Fruit fly (Drosophila melanogaster) whole organism, embryonic: ENCODE measurements around the gene SNRPG.

Experiments used
- Abd-B ChIP-seq: fragments of 200-800 bp; sonication (Bioruptor generic); optimal IDR thresholded peaks from 2 replicates; lab custom pipeline; 2018; ENCODE audit warnings: missing biosample characterization, mild to moderate bottlenecking, missing genetic modification characterization, moderate library complexity
- Bgb ChIP-seq: fragments of 200-800 bp; sonication (Bioruptor generic); IDR thresholded peaks from 2 replicates; pipeline ENCODE4 v1.3.6; 2022; ENCODE audit warnings: missing biosample characterization, missing genetic modification characterization; ENCODE audit not compliant: partially characterized antibody
- Blimp-1 ChIP-seq: fragments of 200-800 bp; sonication (Bioruptor generic); optimal IDR thresholded peaks from 3 replicates; lab custom pipeline; 2018; ENCODE audit warnings: missing biosample characterization, missing genetic modification characterization, mild to moderate bottlenecking, moderate library complexity, missing genetic modification reagents
- CG10147 ChIP-seq: fragments of 200-800 bp; sonication (Bioruptor generic); optimal IDR thresholded peaks from 2 replicates; lab custom pipeline; 2019; ENCODE audit warnings: missing biosample characterization, mild to moderate bottlenecking, missing genetic modification characterization, moderate library complexity
- CG10366 ChIP-seq: fragments of 200-800 bp; sonication (Bioruptor generic); IDR thresholded peaks from 2 replicates; pipeline ENCODE4 v1.3.6; 2022; ENCODE audit warnings: missing biosample characterization, missing genetic modification characterization
- CG12071 ChIP-seq: fragments of 200-800 bp; sonication (Bioruptor generic); optimal IDR thresholded peaks from 3 replicates; lab custom pipeline; 2018; ENCODE audit warnings: missing biosample characterization, mild to moderate bottlenecking, missing genetic modification characterization
- CG12236 ChIP-seq: fragments of 200-800 bp; sonication (Bioruptor generic); optimal IDR thresholded peaks from 2 replicates; lab custom pipeline; 2016; ENCODE audit warnings: missing biosample characterization, missing genetic modification characterization
- CG13424 ChIP-seq: fragments of 200-800 bp; sonication (Bioruptor generic); optimal IDR thresholded peaks from 2 replicates; lab custom pipeline; 2019; ENCODE audit warnings: missing biosample characterization, mild to moderate bottlenecking, missing genetic modification characterization, moderate library complexity
- CG14667 ChIP-seq: fragments of 200-800 bp; sonication (Bioruptor generic); IDR thresholded peaks from 2 replicates; pipeline ENCODE4 v1.3.6; 2022; ENCODE audit warnings: missing biosample characterization, missing genetic modification characterization
- CG17802 ChIP-seq: fragments of 200-800 bp; sonication (Bioruptor generic); optimal IDR thresholded peaks from 2 replicates; lab custom pipeline; 2018; ENCODE audit warnings: missing biosample characterization, mild to moderate bottlenecking, missing genetic modification characterization, moderate library complexity
- CG17829 ChIP-seq: fragments of 200-800 bp; optimal IDR thresholded peaks from 2 replicates; lab custom pipeline; 2019; ENCODE audit warnings: missing biosample characterization, mild to moderate bottlenecking, missing genetic modification characterization, moderate library complexity
- CG30020 ChIP-seq: fragments of 200-800 bp; optimal IDR thresholded peaks from 2 replicates; lab custom pipeline; 2019; ENCODE audit warnings: missing biosample characterization, mild to moderate bottlenecking, missing genetic modification characterization, moderate library complexity
- CG34422 ChIP-seq: fragments of 200-800 bp; sonication (Bioruptor generic); IDR thresholded peaks from 3 replicates; pipeline ENCODE4 v1.3.6; 2022; ENCODE audit warnings: missing biosample characterization, missing genetic modification characterization
- CG5245 ChIP-seq: fragments of 200-800 bp; sonication (Bioruptor generic); optimal IDR thresholded peaks from 3 replicates; lab custom pipeline; 2016; ENCODE audit warnings: missing biosample characterization, missing genetic modification characterization
- CG6272 ChIP-seq: fragments of 200-800 bp; sonication (Bioruptor generic); IDR thresholded peaks from 2 replicates; pipeline ENCODE4 v1.3.6; 2022; ENCODE audit warnings: missing biosample characterization, missing genetic modification characterization
- CG6765 ChIP-seq: fragments of 200-800 bp; sonication (Bioruptor generic); optimal IDR thresholded peaks from 3 replicates; lab custom pipeline; 2017; ENCODE audit warnings: missing biosample characterization, mild to moderate bottlenecking, missing genetic modification characterization
- CG6791 ChIP-seq: fragments of 200-800 bp; sonication (Bioruptor generic); IDR thresholded peaks from 3 replicates; pipeline ENCODE4 v1.3.6; 2022; ENCODE audit warnings: missing biosample characterization, missing genetic modification characterization; ENCODE audit not compliant: partially characterized antibody
- CG6813 ChIP-seq: fragments of 200-800 bp; sonication (Bioruptor generic); optimal IDR thresholded peaks from 2 replicates; lab custom pipeline; 2017; ENCODE audit warnings: missing biosample characterization, missing genetic modification characterization, mild to moderate bottlenecking, moderate library complexity, missing genetic modification reagents
- CG8924 ChIP-seq: fragments of 200-800 bp; optimal IDR thresholded peaks from 3 replicates; lab custom pipeline; 2019; ENCODE audit warnings: missing biosample characterization, mild to moderate bottlenecking, missing genetic modification characterization, moderate library complexity
- CG9437 ChIP-seq: fragments of 200-800 bp; sonication (Bioruptor generic); optimal IDR thresholded peaks from 2 replicates; lab custom pipeline; 2018; ENCODE audit warnings: missing biosample characterization, mild to moderate bottlenecking, missing genetic modification characterization
- CG9932 ChIP-seq: fragments of 200-800 bp; sonication (Bioruptor generic); IDR thresholded peaks from 2 replicates; pipeline ENCODE4 v1.3.6; 2022; ENCODE audit warnings: missing biosample characterization, missing genetic modification characterization
- CHES-1-like ChIP-seq: fragments of 200-800 bp; sonication (Bioruptor generic); optimal IDR thresholded peaks from 2 replicates; lab custom pipeline; 2016; ENCODE audit warnings: missing biosample characterization, missing genetic modification characterization
- Dp ChIP-seq: fragments of 200-800 bp; sonication (Bioruptor generic); optimal IDR thresholded peaks from 2 replicates; lab custom pipeline; 2018; ENCODE audit warnings: missing biosample characterization, mild to moderate bottlenecking, missing genetic modification characterization, moderate library complexity
- E2f2 ChIP-seq: fragments of 200-800 bp; sonication (Bioruptor generic); IDR thresholded peaks from 2 replicates; pipeline ENCODE4 v1.3.6; 2022; ENCODE audit warnings: missing biosample characterization, missing genetic modification characterization
- Fer2 ChIP-seq: fragments of 200-800 bp; sonication (Bioruptor generic); optimal IDR thresholded peaks from 2 replicates; lab custom pipeline; 2018; ENCODE audit warnings: missing biosample characterization, mild to moderate bottlenecking, missing genetic modification characterization, moderate library complexity
- Gsc ChIP-seq: fragments of 200-800 bp; sonication (Bioruptor generic); IDR thresholded peaks from 2 replicates; pipeline ENCODE4 v1.3.6; 2022; ENCODE audit warnings: missing biosample characterization, missing genetic modification characterization
- Gug ChIP-seq: fragments of 200-800 bp; sonication (Bioruptor generic); IDR thresholded peaks from 4 replicates; pipeline ENCODE4 v1.3.6; 2022; ENCODE audit warnings: missing biosample characterization, missing genetic modification characterization
- Hr3 ChIP-seq: fragments of 200-800 bp; sonication (Bioruptor generic); optimal IDR thresholded peaks from 3 replicates; lab custom pipeline; 2016; ENCODE audit warnings: missing biosample characterization, missing genetic modification characterization
- MBD-R2 ChIP-seq: fragments of 200-800 bp; sonication (Bioruptor generic); IDR thresholded peaks from 2 replicates; pipeline ENCODE4 v1.3.6; 2022; ENCODE audit warnings: missing biosample characterization, missing genetic modification characterization
- Mrtf ChIP-seq: fragments of 200-800 bp; sonication (Bioruptor generic); IDR thresholded peaks from 3 replicates; pipeline ENCODE4 v1.3.6; 2022; ENCODE audit warnings: missing biosample characterization, missing genetic modification characterization
- NC2α ChIP-seq: fragments of 200-800 bp; sonication (Bioruptor generic); optimal IDR thresholded peaks from 2 replicates; lab custom pipeline; 2016; ENCODE audit warnings: missing biosample characterization, missing genetic modification characterization
- PHDP ChIP-seq: fragments of 200-800 bp; sonication (Bioruptor generic); optimal IDR thresholded peaks from 3 replicates; lab custom pipeline; 2018; ENCODE audit warnings: missing biosample characterization, mild to moderate bottlenecking, missing genetic modification characterization, moderate library complexity
- Sin3A ChIP-seq: fragments of >200 bp; optimal IDR thresholded peaks from 2 replicates; lab custom pipeline; 2018
- YL-1 ChIP-seq: fragments of 200-800 bp; sonication (Bioruptor generic); optimal IDR thresholded peaks from 3 replicates; lab custom pipeline; 2017; ENCODE audit warnings: missing biosample characterization, mild to moderate bottlenecking, missing genetic modification characterization
- al ChIP-seq: fragments of 200-800 bp; sonication (Bioruptor generic); IDR thresholded peaks from 2 replicates; pipeline ENCODE4 v1.3.6; 2022; ENCODE audit warnings: missing biosample characterization, missing genetic modification characterization
- bbx ChIP-seq: fragments of 200-800 bp; sonication (Bioruptor generic); IDR thresholded peaks from 2 replicates; pipeline ENCODE4 v1.3.6; 2022; ENCODE audit warnings: missing biosample characterization, missing genetic modification characterization; ENCODE audit not compliant: partially characterized antibody
- cad ChIP-seq: fragments of >200 bp; optimal IDR thresholded peaks from 2 replicates; lab custom pipeline; 2017; ENCODE audit warnings: missing biosample characterization, missing genetic modification characterization
- cato ChIP-seq: fragments of 200-800 bp; sonication (Bioruptor generic); optimal IDR thresholded peaks from 2 replicates; lab custom pipeline; 2016; ENCODE audit warnings: missing biosample characterization, missing genetic modification characterization, borderline replicate concordance
- ci ChIP-seq: fragments of 200-800 bp; sonication (Bioruptor generic); IDR thresholded peaks from 3 replicates; pipeline ENCODE4 v1.3.6; 2022; ENCODE audit warnings: missing biosample characterization, missing genetic modification characterization
- dm ChIP-seq: fragments of 200-800 bp; sonication (Bioruptor generic); optimal IDR thresholded peaks from 3 replicates; lab custom pipeline; 2016; ENCODE audit warnings: missing biosample characterization, missing genetic modification characterization
- en ChIP-seq: fragments of 200-800 bp; sonication (Bioruptor generic); optimal IDR thresholded peaks from 2 replicates; lab custom pipeline; 2016; ENCODE audit warnings: missing biosample characterization, missing genetic modification characterization
- ham ChIP-seq: fragments of 200-800 bp; sonication (Bioruptor generic); IDR thresholded peaks from 2 replicates; pipeline ENCODE4 v1.3.6; 2022; ENCODE audit warnings: missing biosample characterization, missing genetic modification characterization
- inv ChIP-seq: fragments of 200-800 bp; sonication (Bioruptor generic); IDR thresholded peaks from 2 replicates; pipeline ENCODE4 v1.3.6; 2022; ENCODE audit warnings: missing biosample characterization, missing genetic modification characterization; ENCODE audit not compliant: partially characterized antibody
- pho ChIP-seq: fragments of 200-800 bp; sonication (Bioruptor generic); optimal IDR thresholded peaks from 2 replicates; lab custom pipeline; 2016; ENCODE audit warnings: missing biosample characterization, missing genetic modification characterization
- psq ChIP-seq: fragments of 200-800 bp; sonication (Bioruptor generic); optimal IDR thresholded peaks from 2 replicates; lab custom pipeline; 2017; ENCODE audit warnings: missing biosample characterization, missing genetic modification characterization
- scrt ChIP-seq: fragments of 200-800 bp; sonication (Bioruptor generic); optimal IDR thresholded peaks from 2 replicates; lab custom pipeline; 2018; ENCODE audit warnings: missing biosample characterization, mild to moderate bottlenecking, missing genetic modification characterization, moderate library complexity
- slbo ChIP-seq: fragments of 200-800 bp; sonication (Bioruptor generic); IDR thresholded peaks from 2 replicates; pipeline ENCODE4 v1.3.6; 2022; ENCODE audit warnings: missing biosample characterization, missing genetic modification characterization
- tap ChIP-seq: fragments of 200-800 bp; optimal IDR thresholded peaks from 3 replicates; lab custom pipeline; 2019; ENCODE audit warnings: missing biosample characterization, mild to moderate bottlenecking, missing genetic modification characterization, moderate library complexity
- tin ChIP-seq: fragments of 200-800 bp; sonication (Bioruptor generic); optimal IDR thresholded peaks from 3 replicates; lab custom pipeline; 2016; ENCODE audit warnings: missing biosample characterization, missing genetic modification characterization
- tll ChIP-seq, 2 experiments: fragments of 200-800 bp in 1 of 2; fragments of >200 bp in 1 of 2; sonication (Bioruptor generic) in 1 of 2; optimal IDR thresholded peaks; 2 replicates each; lab custom pipeline; 2017 to 2019; ENCODE audit warnings: missing biosample characterization in 2 of 2, missing genetic modification characterization in 2 of 2, mild to moderate bottlenecking in 1 of 2, moderate library complexity in 1 of 2
- trem ChIP-seq: fragments of 200-800 bp; optimal IDR thresholded peaks from 3 replicates; lab custom pipeline; 2019; ENCODE audit warnings: missing biosample characterization, mild to moderate bottlenecking, missing genetic modification characterization, moderate library complexity

The SNRPG gene

dm6 chrX:16637106-16637590 lies 3.1 kb downstream of the SNRPG start, which contains the start of gene Rok (continued):
- TF ChIP-seq bbx (GFP tag; lab: Robert Waterston, UW) (peak; percentile 89), ci (GFP tag; lab: Robert Waterston, UW) (peak; percentile 11; the same call in 1 of the 3 replicates), Blimp-1 (GFP tag; lab: Kevin White, UChicago) (no peak), YL-1 (GFP tag; lab: Kevin White, UChicago) (peak; percentile 6), CG6791 (GFP tag; lab: Robert Waterston, UW) (peak; percentile 87), Hr3 (no peak), CG10147 (GFP tag; lab: Kevin White, UChicago) (no peak), al (GFP tag; lab: Robert Waterston, UW) (no peak), slbo (GFP tag; lab: Robert Waterston, UW) (peak; percentile 44; the same call in 1 of the 2 replicates), Sin3A (lab: Kevin White, UChicago) (peak; percentile 69), CG14667 (GFP tag; lab: Robert Waterston, UW) (no peak), pho (GFP tag; lab: Kevin White, UChicago) (no peak), cato (GFP tag; lab: Kevin White, UChicago) (no peak), inv (GFP tag; lab: Robert Waterston, UW) (peak; percentile 81), CG12071 (no peak), CG30020 (tag; lab: Kevin White, UChicago) (peak; percentile 46), ham (no peak), CG12236 (no peak), cad (no peak), dm (no peak), CG17829 (tag; lab: Kevin White, UChicago) (no peak), en (GFP tag; lab: Kevin White, UChicago) (no peak), Abd-B (GFP tag; lab: Kevin White, UChicago) (no peak), tap (no peak), tin (no peak), CG9437 (GFP tag; lab: Kevin White, UChicago) (no peak), CG34422 (GFP tag; lab: Robert Waterston, UW) (peak; percentile 18), NC2α (GFP tag; lab: Kevin White, UChicago) (no peak), PHDP (no peak), Gug (GFP tag; lab: Robert Waterston, UW) (peak; percentile 47; the same call in 1 of the 4 replicates), CG5245 (GFP tag; lab: Kevin White, UChicago) (no peak), trem (no peak), Mrtf (GFP tag; lab: Robert Waterston, UW) (no peak), CG10366 (no peak), Dp (GFP tag; lab: Kevin White, UChicago) (peak; percentile 35), Fer2 (tag; lab: Kevin White, UChicago) (no peak), CG8924 (tag; lab: Kevin White, UChicago) (no peak), MBD-R2 (GFP tag; lab: Robert Waterston, UW) (peak; percentile 62; the same call in 1 of the 2 replicates), CG13424 (no peak), CG6272 (GFP tag; lab: Robert Waterston, UW) (no peak), psq (GFP tag; lab: Kevin White, UChicago) (no peak), Gsc (GFP tag; lab: Robert Waterston, UW) (no peak), CG9932 (peak; percentile 34), E2f2 (GFP tag; lab: Robert Waterston, UW) (no peak), CG17802 (tag; lab: Kevin White, UChicago) (no peak), tll (GFP tag; optimal IDR thresholded peaks at IDR 0.05; lab: Kevin White, UChicago) (no peak), CG6813 (no peak), scrt (GFP tag; lab: Kevin White, UChicago) (no peak), CHES-1-like (GFP tag; lab: Kevin White, UChicago) (no peak), CG6765 (no peak), Bgb (peak; percentile 87)
